Worm (Caenorhabditis elegans) whole organism, L2 larva: ENCODE measurements around the gene C25F6.1.
A peak's percentile ranks its signal among the peaks of the same experiment; 100 is the strongest.

Source experiments
- C34F6.9 ChIP-seq: fragments of 150-350 bp; optimal IDR thresholded peaks from 2 replicates; lab custom pipeline; 2014; ENCODE audit warnings: missing biosample characterization, missing genetic modification characterization
- F13H6.1 ChIP-seq: sonication (generic microtip); optimal IDR thresholded peaks from 2 replicates; lab custom pipeline; 2016; ENCODE audit warnings: missing genetic modification characterization, missing compliant biosample characterization
- R02D3.7 ChIP-seq: fragments of 150-350 bp; optimal IDR thresholded peaks from 2 replicates; lab custom pipeline; 2014; ENCODE audit warnings: missing biosample characterization, missing genetic modification characterization
- Y55F3AM.14 ChIP-seq: fragments of 200-800 bp; sonication (Bioruptor generic); optimal IDR thresholded peaks from 2 replicates; lab custom pipeline; 2018; ENCODE audit warnings: mild to moderate bottlenecking, missing genetic modification characterization, missing compliant biosample characterization
- ZK546.5 ChIP-seq: sonication (generic microtip); optimal IDR thresholded peaks from 2 replicates; lab custom pipeline; 2017; ENCODE audit warnings: missing biosample characterization, missing genetic modification characterization
- alr-1 ChIP-seq: fragments of 150-350 bp; optimal IDR thresholded peaks from 2 replicates; lab custom pipeline; 2014; ENCODE audit warnings: missing biosample characterization, missing genetic modification characterization
- aly-2 ChIP-seq: fragments of 150-350 bp; optimal IDR thresholded peaks from 2 replicates; lab custom pipeline; 2014; ENCODE audit warnings: missing biosample characterization, missing genetic modification characterization
- ama-1 ChIP-seq: fragments of 150-350 bp; optimal IDR thresholded peaks from 2 replicates; lab custom pipeline; 2018; ENCODE audit warnings: inconsistent platforms
- blmp-1 ChIP-seq: sonication (generic microtip); optimal IDR thresholded peaks from 2 replicates; lab custom pipeline; 2017; ENCODE audit warnings: missing genetic modification characterization, mild to moderate bottlenecking, missing compliant biosample characterization, antibody characterized with exemption, moderate library complexity; ENCODE audit not compliant: insufficient read depth
- ceh-16 ChIP-seq: fragments of 150-350 bp; optimal IDR thresholded peaks from 2 replicates; lab custom pipeline; 2014; ENCODE audit warnings: missing biosample characterization, missing genetic modification characterization
- ceh-82 ChIP-seq: fragments of 150-350 bp; optimal IDR thresholded peaks from 2 replicates; lab custom pipeline; 2014; ENCODE audit warnings: missing biosample characterization, missing genetic modification characterization
- crh-2 ChIP-seq: sonication (generic microtip); optimal IDR thresholded peaks from 2 replicates; lab custom pipeline; 2017; ENCODE audit warnings: missing biosample characterization, missing genetic modification characterization
- egl-27 ChIP-seq: sonication (generic microtip); optimal IDR thresholded peaks from 3 replicates; lab custom pipeline; 2017; ENCODE audit warnings: missing biosample characterization, missing genetic modification reagents, missing genetic modification characterization
- elt-1 ChIP-seq: fragments of 150-350 bp; optimal IDR thresholded peaks from 2 replicates; lab custom pipeline; 2014; ENCODE audit warnings: missing biosample characterization, missing genetic modification characterization
- elt-3 ChIP-seq: sonication (generic microtip); optimal IDR thresholded peaks from 2 replicates; lab custom pipeline; 2017; ENCODE audit warnings: missing biosample characterization, missing genetic modification characterization
- fos-1 ChIP-seq: fragments of 150-350 bp; optimal IDR thresholded peaks from 2 replicates; lab custom pipeline; 2014; ENCODE audit warnings: missing biosample characterization, missing genetic modification characterization
- gmeb-1 ChIP-seq: fragments of 150-350 bp; optimal IDR thresholded peaks from 2 replicates; lab custom pipeline; 2014; ENCODE audit warnings: missing biosample characterization, missing genetic modification characterization
- lin-11 ChIP-seq: fragments of 150-350 bp; sonication (generic microtip); optimal IDR thresholded peaks from 2 replicates; lab custom pipeline; 2014; ENCODE audit warnings: missing biosample characterization, missing genetic modification characterization, inconsistent platforms, mixed read lengths
- lsy-2 ChIP-seq, 2 experiments: fragments of 150-350 bp in 1 of 2; sonication (generic microtip) in 1 of 2; optimal IDR thresholded peaks; 2 replicates each; lab custom pipeline; 2014 to 2017; ENCODE audit warnings: missing biosample characterization in 2 of 2, missing genetic modification characterization in 2 of 2
- mbf-1 ChIP-seq: sonication (generic microtip); optimal IDR thresholded peaks from 2 replicates; lab custom pipeline; 2017; ENCODE audit warnings: missing biosample characterization, missing genetic modification characterization
- mdl-1 ChIP-seq, 2 experiments: fragments of 150-350 bp in 1 of 2; sonication (generic microtip) in 1 of 2; optimal IDR thresholded peaks; 2 replicates each; lab custom pipeline; 2017; ENCODE audit warnings: missing biosample characterization in 2 of 2, missing genetic modification characterization in 2 of 2
- nhr-10 ChIP-seq: sonication (generic microtip); optimal IDR thresholded peaks from 2 replicates; lab custom pipeline; 2017; ENCODE audit warnings: missing biosample characterization, missing genetic modification characterization
- nhr-11 ChIP-seq: fragments of 150-350 bp; optimal IDR thresholded peaks from 2 replicates; lab custom pipeline; 2014; ENCODE audit warnings: missing biosample characterization, missing genetic modification characterization
- nhr-129 ChIP-seq: fragments of 150-350 bp; optimal IDR thresholded peaks from 2 replicates; lab custom pipeline; 2014; ENCODE audit warnings: missing biosample characterization, missing genetic modification characterization
- nhr-21 ChIP-seq: fragments of 150-350 bp; optimal IDR thresholded peaks from 2 replicates; lab custom pipeline; 2014; ENCODE audit warnings: missing biosample characterization, missing genetic modification characterization
- nhr-23 ChIP-seq: fragments of 150-350 bp; optimal IDR thresholded peaks from 2 replicates; lab custom pipeline; 2014; ENCODE audit warnings: missing biosample characterization, missing genetic modification reagents, missing genetic modification characterization
- nhr-237 ChIP-seq: fragments of 150-350 bp; optimal IDR thresholded peaks from 2 replicates; lab custom pipeline; 2014; ENCODE audit warnings: missing biosample characterization, missing genetic modification characterization
- nhr-25 ChIP-seq: fragments of 150-350 bp; sonication (generic microtip); optimal IDR thresholded peaks from 3 replicates; lab custom pipeline; 2014; ENCODE audit warnings: missing biosample characterization, missing genetic modification characterization
- peb-1 ChIP-seq: fragments of 150-350 bp; optimal IDR thresholded peaks from 2 replicates; lab custom pipeline; 2014; ENCODE audit warnings: missing biosample characterization, missing genetic modification characterization
- sem-4 ChIP-seq: fragments of 150-350 bp; optimal IDR thresholded peaks from 2 replicates; lab custom pipeline; 2014; ENCODE audit warnings: missing biosample characterization, missing genetic modification reagents, missing genetic modification characterization
- skn-1 ChIP-seq: sonication (generic microtip); optimal IDR thresholded peaks from 2 replicates; lab custom pipeline; 2017; ENCODE audit warnings: missing biosample characterization, missing genetic modification characterization
- sma-3 ChIP-seq: sonication (generic microtip); optimal IDR thresholded peaks from 2 replicates; lab custom pipeline; 2016; ENCODE audit warnings: missing genetic modification reagents, missing genetic modification characterization, missing compliant biosample characterization
- sma-9 ChIP-seq, 2 experiments: fragments of 150-350 bp in 1 of 2; sonication (generic microtip) in 1 of 2; optimal IDR thresholded peaks; 2 replicates each; lab custom pipeline; 2014 to 2016; ENCODE audit warnings: missing genetic modification characterization in 2 of 2, mild to moderate bottlenecking in 1 of 2, missing biosample characterization in 1 of 2, missing compliant biosample characterization in 1 of 2, missing genetic modification reagents in 1 of 2, moderate library complexity in 1 of 2
- snpc-4 ChIP-seq: fragments of 150-350 bp; optimal IDR thresholded peaks from 2 replicates; lab custom pipeline; 2014; ENCODE audit warnings: missing biosample characterization, missing genetic modification characterization
- unc-39 ChIP-seq: fragments of 150-350 bp; optimal IDR thresholded peaks from 2 replicates; lab custom pipeline; 2014; ENCODE audit warnings: missing biosample characterization, missing genetic modification characterization
- unc-55 ChIP-seq: fragments of 150-350 bp; sonication (generic microtip); optimal IDR thresholded peaks from 3 replicates; lab custom pipeline; 2014; ENCODE audit warnings: missing biosample characterization, missing genetic modification reagents, missing genetic modification characterization
- unc-62 ChIP-seq: fragments of 150-350 bp; optimal IDR thresholded peaks from 2 replicates; lab custom pipeline; 2014; ENCODE audit warnings: missing biosample characterization, missing genetic modification reagents, missing genetic modification characterization
- ztf-11 ChIP-seq: sonication (generic microtip); optimal IDR thresholded peaks from 2 replicates; lab custom pipeline; 2017; ENCODE audit warnings: missing biosample characterization, missing genetic modification characterization

C25F6.1 gene

ce11 chrX:5509114-5509877 lies 23.0 kb downstream of the C25F6.1 start:
- TF ChIP-seq lsy-2 (tag; optimal IDR thresholded peaks at IDR 0.05; lab: Kevin White, UChicago) (no peak), nhr-129 (tag; lab: Kevin White, UChicago) (peak; percentile 32), F13H6.1 (tag; lab: Kevin White, UChicago) (peak; percentile 18)
- TF ChIP-seq, all 48 proteins: peak for 2

ce11 chrX:5512227-5512626 lies 25.9 kb downstream of the C25F6.1 start, which contains the start of gene T23F2.3:
Gene T23F2.3 (minus strand): TSS chrX:5512327.
- TF ChIP-seq C34F6.9 (no peak), elt-3 (tag; lab: Kevin White, UChicago) (no peak), gmeb-1 (tag; lab: Kevin White, UChicago) (no peak), sma-9 (GFP tag; optimal IDR thresholded peaks at IDR 0.05; lab: Kevin White, UChicago) (no peak), sma-9 (tag; optimal IDR thresholded peaks at IDR 0.05; lab: Kevin White, UChicago) (no peak), R02D3.7 (tag; lab: Kevin White, UChicago) (no peak), ZK546.5 (no peak), unc-39 (tag; lab: Kevin White, UChicago) (no peak), skn-1 (tag; lab: Kevin White, UChicago) (no peak), nhr-237 (no peak), crh-2 (tag; lab: Kevin White, UChicago) (no peak), unc-55 (no peak), lsy-2 (tag; optimal IDR thresholded peaks at IDR 0.05; lab: Kevin White, UChicago) (no peak)

- TF ChIP-seq alr-1 (tag; lab: Kevin White, UChicago) (no peak), fos-1 (tag; lab: Kevin White, UChicago) (peak; percentile 6), blmp-1 (tag; lab: Kevin White, UChicago) (no peak), C34F6.9 (peak; percentile 14), unc-55 (no peak), ama-1 (no peak), crh-2 (tag; lab: Kevin White, UChicago) (no peak), lsy-2 (tag; optimal IDR thresholded peaks at IDR 0.05; lab: Kevin White, UChicago) (peak in 1 of 2 experiments; percentile 6), nhr-11 (no peak), nhr-25 (tag; lab: Kevin White, UChicago) (no peak), F13H6.1 (tag; lab: Kevin White, UChicago) (peak; percentile 29), nhr-237 (no peak), gmeb-1 (tag; lab: Kevin White, UChicago) (no peak), R02D3.7 (tag; lab: Kevin White, UChicago) (no peak), unc-62 (GFP tag; lab: Kevin White, UChicago) (no peak), aly-2 (tag; lab: Kevin White, UChicago) (no peak), nhr-21 (tag; lab: Kevin White, UChicago) (no peak), nhr-129 (tag; lab: Kevin White, UChicago) (peak; percentile 33), ceh-16 (no peak), ztf-11 (tag; lab: Kevin White, UChicago) (no peak), ceh-82 (tag; lab: Kevin White, UChicago) (no peak), Y55F3AM.14 (no peak), unc-39 (tag; lab: Kevin White, UChicago) (no peak), elt-1 (tag; lab: Kevin White, UChicago) (no peak), ZK546.5 (no peak), sem-4 (tag; lab: Kevin White, UChicago) (no peak), nhr-10 (tag; lab: Kevin White, UChicago) (no peak), egl-27 (no peak), mdl-1 (tag; optimal IDR thresholded peaks at IDR 0.05; lab: Kevin White, UChicago) (no peak), mbf-1 (tag; lab: Kevin White, UChicago) (no peak), peb-1 (no peak), elt-3 (tag; lab: Kevin White, UChicago) (no peak), lin-11 (tag; lab: Kevin White, UChicago) (peak; percentile 26), sma-3 (GFP tag; lab: Kevin White, UChicago) (no peak)
Observed at ce11 chrX:5512707-5513106, 26.4 kb downstream of the C25F6.1 start.

- no peak for TF ChIP-seq nhr-23 (tag; lab: Kevin White, UChicago)
- no peak for TF ChIP-seq R02D3.7 (tag; lab: Kevin White, UChicago)
- TF ChIP-seq nhr-237 = no peak
- no peak for TF ChIP-seq lsy-2 (tag; optimal IDR thresholded peaks at IDR 0.05; lab: Kevin White, UChicago)
- TF ChIP-seq mbf-1 (tag; lab: Kevin White, UChicago) = no peak
- no peak for TF ChIP-seq elt-3 (tag; lab: Kevin White, UChicago)
- no peak for TF ChIP-seq snpc-4 (tag; lab: Kevin White, UChicago)
- no peak for TF ChIP-seq nhr-10 (tag; lab: Kevin White, UChicago)
- no peak for TF ChIP-seq crh-2 (tag; lab: Kevin White, UChicago)
- no peak for TF ChIP-seq lin-11 (tag; lab: Kevin White, UChicago)
- no peak for TF ChIP-seq unc-55
- no peak for TF ChIP-seq fos-1 (tag; lab: Kevin White, UChicago)
Observed at ce11 chrX:5514346-5514745, 28.1 kb downstream of the C25F6.1 start.
